Worm (Caenorhabditis elegans): ENCODE data around the gene srt-74.
"Not testable (repeated sequence)": the region's sequence is repeated elsewhere in the genome, so short reads cannot be mapped to it uniquely, and the experiment has no call there.

The srt-74 gene

ce11 chrV:14311115-14311514 lies 29.0 kb upstream of the srt-74 start, which contains the start of gene ddn-3:
Gene ddn-3 (minus strand): TSS chrV:14311215.
- TF ChIP-seq unc-42 (tag; optimal IDR thresholded peaks at IDR 0.05), result no peak
- no peak for TF ChIP-seq zip-5 (tag; optimal IDR thresholded peaks at IDR 0.05)
- no peak for TF ChIP-seq pha-2 (tag; optimal IDR thresholded peaks at IDR 0.05)
- TF ChIP-seq T23F11.4 (GFP tag; optimal IDR thresholded peaks at IDR 0.05), result no peak
- no peak for TF ChIP-seq sdc-2 (tag; optimal IDR thresholded peaks at IDR 0.05)
- TF ChIP-seq lin-11 (tag; optimal IDR thresholded peaks at IDR 0.05), result no peak
- TF ChIP-seq F13H6.1 (tag; optimal IDR thresholded peaks at IDR 0.05), result no peak
- no peak for TF ChIP-seq K02D7.2 (tag; optimal IDR thresholded peaks at IDR 0.05)
- TF ChIP-seq pag-3 (tag; optimal IDR thresholded peaks at IDR 0.05; ENCODE audit: borderline replicate concordance), result no peak
- TF ChIP-seq nhr-232 (tag; optimal IDR thresholded peaks at IDR 0.05), result no peak

- TF ChIP-seq hlh-6, npax-4, F13H6.1 (tag; optimal IDR thresholded peaks at IDR 0.05): not testable (repeated sequence)
Observed at ce11 chrV:14309632-14310031, 27.5 kb upstream of the srt-74 start, which contains the start of gene F14D7.14. Gene F14D7.14 (plus strand): TSS chrV:14309932.

- not testable (repeated sequence) for TF ChIP-seq mec-3 (tag; optimal IDR thresholded peaks at IDR 0.05; ENCODE audit: borderline replicate concordance); fax-1 (tag; optimal IDR thresholded peaks at IDR 0.05); pax-1 (tag; optimal IDR thresholded peaks at IDR 0.05)
Observed at ce11 chrV:14308164-14308563, 26.0 kb upstream of the srt-74 start, which contains the start of gene spig-5. Gene spig-5 (plus strand): TSS chrV:14308464.

ce11 chrV:14306771-14307170 lies 24.6 kb upstream of the srt-74 start, which contains the start of gene spig-4:
Gene spig-4 (minus strand): TSS chrV:14306871.
- not testable (repeated sequence) for TF ChIP-seq ceh-45 (GFP tag; IDR thresholded peaks at IDR 0.05); K09A11.1 (tag; optimal IDR thresholded peaks at IDR 0.05; ENCODE audit: insufficient read depth); ets-4 (tag; optimal IDR thresholded peaks at IDR 0.05)

- TF ChIP-seq fkh-10 (GFP tag; optimal IDR thresholded peaks at IDR 0.05), result no peak
- no peak for TF ChIP-seq npax-4 (tag; optimal IDR thresholded peaks at IDR 0.05)
- TF ChIP-seq che-1 (tag; optimal IDR thresholded peaks at IDR 0.05), result no peak
- no peak for TF ChIP-seq eyg-1 (tag; optimal IDR thresholded peaks at IDR 0.05)
- peak; percentile 21 for TF ChIP-seq elt-2 (tag; optimal IDR thresholded peaks at IDR 0.05)
Observed at ce11 chrV:14301076-14301475, 19.0 kb upstream of the srt-74 start, which contains the start of gene F14D7.6. Gene F14D7.6 (plus strand): TSS chrV:14301413.

ce11 chrV:14299569-14300064 lies 17.5 kb upstream of the srt-74 start, which contains the start of the genes spig-3 and F14D7.12:
Gene spig-3 (minus strand): TSS chrV:14299669.
Gene F14D7.12 (plus strand): TSS chrV:14300014.
- TF ChIP-seq unc-42 (tag; optimal IDR thresholded peaks at IDR 0.05), result no peak

- TF ChIP-seq che-1 (tag; optimal IDR thresholded peaks at IDR 0.05) (no peak), lim-6 (tag; optimal IDR thresholded peaks at IDR 0.05) (no peak), ceh-2 (tag; optimal IDR thresholded peaks at IDR 0.05) (no peak), zip-5 (tag; optimal IDR thresholded peaks at IDR 0.05) (no peak), mec-3 (tag; optimal IDR thresholded peaks at IDR 0.05; ENCODE audit: borderline replicate concordance) (no peak), unc-3 (GFP tag; conservative IDR thresholded peaks at IDR 0.05) (no peak), unc-3 (tag; optimal IDR thresholded peaks at IDR 0.05) (no peak), nhr-232 (tag; optimal IDR thresholded peaks at IDR 0.05) (no peak), pha-4 (tag; optimal IDR thresholded peaks at IDR 0.05) (no peak), unc-86 (tag; optimal IDR thresholded peaks at IDR 0.05) (no peak)
Observed at ce11 chrV:14296499-14296898, 14.4 kb upstream of the srt-74 start, which contains the start of gene F14D7.3. Gene F14D7.3 (plus strand): TSS chrV:14296799.

All from whole organism, late embryonic.